Worm (Caenorhabditis elegans) whole organism, L4/young adult: Measurements from ENCODE around the gene W05E10.5.

ENCODE experiments used
- W03F9.2 ChIP-seq: fragments of 150-350 bp; optimal IDR thresholded peaks from 2 replicates; lab custom pipeline; 2014; ENCODE audit warnings: missing biosample characterization, missing genetic modification characterization
- dao-5 ChIP-seq: sonication (generic microtip); optimal IDR thresholded peaks from 2 replicates; lab custom pipeline; 2016; ENCODE audit warnings: missing genotype, missing genetic modification characterization, moderate library complexity, missing compliant biosample characterization
- him-1 ChIP-seq: sonication (generic microtip); optimal IDR thresholded peaks from 2 replicates; lab custom pipeline; 2016; ENCODE audit warnings: missing genotype, missing genetic modification reagents, missing genetic modification characterization, missing compliant biosample characterization

W05E10.5 gene

DNA sequence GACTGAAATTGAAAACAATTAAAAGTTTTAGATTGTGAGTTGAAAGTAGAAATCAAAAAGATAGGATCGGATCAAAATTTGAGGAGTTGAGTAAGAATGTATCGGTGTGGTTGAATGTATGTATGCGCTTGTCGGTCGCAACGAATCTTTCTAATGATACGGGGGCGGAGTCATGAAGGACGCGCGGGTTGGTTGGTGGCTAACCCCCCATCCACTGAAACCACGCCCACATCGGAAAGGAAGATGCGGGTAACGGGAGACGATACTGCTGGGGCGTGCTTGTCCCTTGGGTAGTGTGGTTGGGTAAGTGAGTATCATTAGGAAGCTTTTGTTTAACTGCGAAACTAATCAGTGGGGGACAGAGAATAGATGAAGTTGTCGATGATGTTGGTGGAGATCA is 9.9 kb upstream of the W05E10.5 start, which contains the start of gene ceh-32:
Gene ceh-32, minus strand, starts transcription at position 2 of the 400 bp plus-strand sequence.
- TF ChIP-seq W03F9.2 = no peak
- TF ChIP-seq dao-5 (tag; lab: Kevin White, UChicago) = no peak
- no peak for TF ChIP-seq him-1

ce11 chrV:11704658-11705057 is 9.2 kb upstream of the W05E10.5 start:
- no peak for TF ChIP-seq W03F9.2

ce11 chrV:11697482-11697881 is 2.0 kb upstream of the W05E10.5 start:
- TF ChIP-seq him-1 = no peak
- no peak for TF ChIP-seq W03F9.2

DNA sequence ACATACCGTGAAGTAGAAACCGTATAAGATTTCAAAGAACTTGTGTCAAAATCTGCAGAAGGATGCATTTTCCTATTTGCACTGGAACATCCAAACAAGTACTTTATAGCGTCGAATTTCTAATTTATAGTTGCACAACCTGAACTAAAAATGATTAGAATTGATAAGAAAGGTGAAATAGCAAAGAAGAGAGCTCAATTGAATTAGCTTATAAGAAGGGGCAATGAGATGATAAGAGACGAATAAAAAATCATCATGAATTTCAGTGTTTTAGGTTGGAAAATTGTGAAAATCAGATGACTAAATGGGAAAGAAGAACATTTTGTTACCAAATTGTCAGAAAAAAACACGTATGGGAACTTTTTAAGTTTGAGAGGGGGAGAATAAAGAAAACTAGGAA is 3.9 kb downstream of the W05E10.5 start, which contains the start of gene W05E10.1:
Gene W05E10.1, minus strand, starts transcription at position 139 of the 400 bp plus-strand sequence.
- TF ChIP-seq dao-5 (tag; lab: Kevin White, UChicago) (no peak), him-1 (no peak), W03F9.2 (no peak)

ce11 chrV:11686877-11687276 is 8.6 kb downstream of the W05E10.5 start, which contains the start of gene W05E10.2:
Gene W05E10.2, plus strand, starts transcription at chrV:11687177.
- TF ChIP-seq W03F9.2 (no peak), dao-5 (tag; lab: Kevin White, UChicago) (no peak), him-1 (no peak)

DNA sequence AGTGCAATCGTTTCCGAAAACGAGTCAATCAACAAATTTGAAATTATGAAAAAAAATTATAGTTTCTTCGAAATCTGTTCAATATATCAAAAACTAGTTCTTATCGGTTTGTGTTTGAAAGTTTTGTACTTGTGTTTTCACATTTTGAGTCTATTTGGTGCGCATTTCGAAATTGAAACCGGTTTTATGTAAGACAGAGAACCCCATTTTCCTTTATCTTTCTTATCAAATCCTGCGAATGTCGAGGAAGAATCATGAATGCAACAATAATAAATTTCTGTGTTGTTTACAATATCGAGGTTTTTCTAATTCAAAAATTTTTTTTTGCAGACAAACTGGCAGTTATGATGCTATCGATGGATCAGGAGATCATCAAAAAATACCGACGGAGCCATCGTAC is 12.6 kb downstream of the W05E10.5 start:
- TF ChIP-seq dao-5 (tag; lab: Kevin White, UChicago) = no peak
- TF ChIP-seq W03F9.2 = no peak
- no peak for TF ChIP-seq him-1

- no peak for TF ChIP-seq W03F9.2
- no peak for TF ChIP-seq dao-5 (tag; lab: Kevin White, UChicago)
- TF ChIP-seq him-1 = no peak
Measured at ce11 chrV:11680519-11681203, 14.8 kb downstream of the W05E10.5 start.

- TF ChIP-seq dao-5 (tag; lab: Kevin White, UChicago) (no peak), him-1 (no peak), W03F9.2 (no peak)
Measured at ce11 chrV:11677494-11677893, 18.0 kb downstream of the W05E10.5 start.

DNA sequence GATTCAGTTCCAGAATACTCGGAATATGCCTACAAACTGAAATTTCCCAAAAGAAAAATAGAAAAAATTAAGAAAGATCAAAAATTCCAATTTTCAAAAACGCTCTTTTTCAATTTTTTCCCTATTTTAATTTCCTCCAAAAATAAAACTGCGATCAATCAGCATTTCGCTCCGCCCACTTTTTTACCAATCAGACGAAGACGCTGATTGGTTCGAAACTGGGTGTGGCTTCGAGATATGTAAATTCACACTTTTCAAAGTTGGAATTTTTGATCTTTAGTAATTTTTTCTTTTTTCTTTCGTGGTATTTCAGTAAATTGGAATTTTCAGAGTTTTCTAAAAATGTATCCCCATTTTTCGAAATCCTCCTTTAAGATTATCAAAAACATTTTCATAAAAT is 18.5 kb downstream of the W05E10.5 start:
- TF ChIP-seq him-1 = no peak
- no peak for TF ChIP-seq dao-5 (tag; lab: Kevin White, UChicago)
- TF ChIP-seq W03F9.2 = no peak

ce11 chrV:11676498-11676897 is 19.0 kb downstream of the W05E10.5 start:
- no peak for TF ChIP-seq W03F9.2
- no peak for TF ChIP-seq him-1
- no peak for TF ChIP-seq dao-5 (tag; lab: Kevin White, UChicago)

DNA sequence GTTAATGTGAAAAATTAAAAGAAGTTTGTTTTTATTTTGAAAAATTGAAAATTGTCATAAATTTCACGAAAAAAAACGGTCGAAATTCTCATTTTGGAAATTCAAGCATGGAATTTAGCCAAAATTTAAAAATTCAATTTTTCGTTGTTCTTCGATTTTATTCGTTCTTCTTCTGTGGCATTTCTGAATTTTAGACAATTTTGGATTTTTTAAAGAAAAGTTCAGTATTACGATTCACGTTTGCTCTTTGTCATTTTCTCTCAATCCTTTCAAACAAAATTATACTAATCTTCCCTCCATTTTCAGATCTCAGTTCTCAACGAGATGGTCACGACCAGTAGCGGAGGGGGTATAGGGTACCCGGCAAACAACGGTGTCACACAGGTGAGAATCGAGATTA is 19.9 kb downstream of the W05E10.5 start, which contains the start of gene ape-1:
Gene ape-1, plus strand, starts transcription at position 301 of the 400 bp plus-strand sequence.
- TF ChIP-seq W03F9.2 (no peak), dao-5 (tag; lab: Kevin White, UChicago) (no peak), him-1 (no peak)

- TF ChIP-seq W03F9.2 (no peak), dao-5 (tag; lab: Kevin White, UChicago) (no peak), him-1 (no peak)
Measured at ce11 chrV:11674594-11675579, 20.6 kb downstream of the W05E10.5 start.

DNA sequence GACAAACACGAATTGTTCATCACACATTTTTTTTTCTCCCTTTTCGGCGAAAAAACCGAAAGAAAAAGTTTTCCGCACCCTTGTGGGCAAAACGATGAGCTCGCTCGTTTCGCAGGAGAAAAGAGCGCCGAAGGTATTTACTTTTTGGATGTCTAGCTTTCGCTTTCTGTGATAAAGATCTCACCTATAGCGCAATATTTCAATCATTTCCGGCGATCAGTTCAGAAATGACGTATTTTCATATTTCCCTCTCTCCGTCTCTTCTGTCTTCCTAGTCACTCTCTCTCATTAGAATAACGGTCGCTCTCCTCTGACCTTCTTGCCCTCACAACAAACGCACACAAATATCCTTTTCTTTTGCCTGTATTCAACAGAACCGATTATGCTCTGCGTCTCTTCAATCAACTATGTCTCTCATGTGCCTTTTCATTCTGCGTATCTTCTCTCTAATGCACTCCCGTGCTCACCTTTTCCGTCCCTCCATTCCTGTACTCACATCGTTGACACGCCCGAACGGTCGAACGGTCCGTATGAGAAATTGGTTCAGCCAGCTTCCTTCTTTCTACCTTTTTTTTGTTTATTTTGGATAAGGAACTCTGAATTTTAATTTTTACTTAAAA is 21.6 kb downstream of the W05E10.5 start:
- no peak for TF ChIP-seq dao-5 (tag; lab: Kevin White, UChicago)
- no peak for TF ChIP-seq W03F9.2
- TF ChIP-seq him-1 = no peak

DNA sequence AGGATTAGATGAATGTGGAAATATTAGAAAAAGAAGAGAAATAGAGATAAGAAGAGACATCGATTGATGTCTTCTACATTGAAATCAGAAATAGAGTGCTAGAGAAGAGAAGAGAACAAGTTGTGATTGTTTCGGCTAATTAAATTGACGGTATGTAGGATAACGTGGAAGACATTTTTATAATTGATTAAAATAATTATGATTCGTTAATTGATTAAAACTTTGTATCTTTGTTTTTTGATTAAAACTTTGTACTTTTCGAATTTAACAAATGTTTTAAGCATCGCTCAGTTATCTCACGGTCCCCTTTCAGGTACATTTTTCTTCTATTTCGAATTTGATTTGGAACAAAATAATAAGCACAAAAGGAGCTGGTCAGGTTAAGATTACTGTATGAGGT is 23.0 kb downstream of the W05E10.5 start, which contains the start of gene lgc-44:
Gene lgc-44, minus strand, starts transcription at position 101 of the 400 bp plus-strand sequence.
- TF ChIP-seq dao-5 (tag; lab: Kevin White, UChicago) (no peak), him-1 (no peak), W03F9.2 (no peak)
